Worm (Caenorhabditis elegans): Measurements from ENCODE around the gene F54F7.10.
A peak's percentile ranks its signal among the peaks of the same experiment; 100 is the strongest.

F54F7.10 gene

ce11 chrX:11869260-11869659, 5.9 kb downstream of the F54F7.10 start, which contains the start of gene dot-1.2:
dot-1.2 (minus strand) TSS chrX:11869360.
- no peak for TF ChIP-seq elt-2 (tag; optimal IDR thresholded peaks at IDR 0.05)
- TF ChIP-seq nhr-47 (tag; optimal IDR thresholded peaks at IDR 0.05): no peak
- no peak for TF ChIP-seq irx-1 (tag; optimal IDR thresholded peaks at IDR 0.05)
- no peak for TF ChIP-seq nhr-90 (tag; optimal IDR thresholded peaks at IDR 0.05; ENCODE audit: poor library complexity)
- TF ChIP-seq F16B12.6 (tag; optimal IDR thresholded peaks at IDR 0.05): no peak
- no peak for TF ChIP-seq sptf-1 (tag; optimal IDR thresholded peaks at IDR 0.05)
- TF ChIP-seq ceh-82 (tag; optimal IDR thresholded peaks at IDR 0.05): no peak
- TF ChIP-seq hlh-4 (tag; optimal IDR thresholded peaks at IDR 0.05): no peak
- TF ChIP-seq zip-4 (GFP tag; optimal IDR thresholded peaks at IDR 0.05): no peak
- no peak for TF ChIP-seq xbp-1 (tag; optimal IDR thresholded peaks at IDR 0.05)
- no peak for TF ChIP-seq ces-1 (GFP tag; optimal IDR thresholded peaks at IDR 0.05)
- TF ChIP-seq unc-62 (GFP tag; optimal IDR thresholded peaks at IDR 0.05): no peak
- TF ChIP-seq fos-1 (tag; optimal IDR thresholded peaks at IDR 0.05): no peak
- no peak for TF ChIP-seq ceh-88 (GFP tag; IDR thresholded peaks at IDR 0.05)
- TF ChIP-seq ets-5 (GFP tag; IDR thresholded peaks at IDR 0.05): no peak
- no peak for TF ChIP-seq rnt-1 (tag; optimal IDR thresholded peaks at IDR 0.05)

ce11 chrX:11870393-11870792, 7.0 kb downstream of the F54F7.10 start:
- TF ChIP-seq lsy-2 (tag; optimal IDR thresholded peaks at IDR 0.05): no peak
- no peak for TF ChIP-seq nhr-85 (tag)
- TF ChIP-seq sox-4 (tag; optimal IDR thresholded peaks at IDR 0.05): no peak
- no peak for TF ChIP-seq C04F5.9 (tag; optimal IDR thresholded peaks at IDR 0.05)
- TF ChIP-seq nhr-20 (tag; optimal IDR thresholded peaks at IDR 0.05): no peak
- TF ChIP-seq nhr-11 (tag; optimal IDR thresholded peaks at IDR 0.05): no peak
- TF ChIP-seq ztf-4 (tag; optimal IDR thresholded peaks at IDR 0.05): no peak
- TF ChIP-seq ceh-90 (tag; optimal IDR thresholded peaks at IDR 0.05): no peak
- no peak for TF ChIP-seq hlh-4 (tag; optimal IDR thresholded peaks at IDR 0.05)
- TF ChIP-seq fos-1 (tag; optimal IDR thresholded peaks at IDR 0.05): no peak
- TF ChIP-seq swsn-7 (tag; optimal IDR thresholded peaks at IDR 0.05): no peak
- no peak for TF ChIP-seq unc-62 (GFP tag; optimal IDR thresholded peaks at IDR 0.05)
- no peak for TF ChIP-seq snu-23 (GFP tag; optimal IDR thresholded peaks at IDR 0.05)
- no peak for TF ChIP-seq unc-98 (GFP tag; IDR thresholded peaks at IDR 0.05)
- peak; percentile 44 for TF ChIP-seq dsc-1 (tag; optimal IDR thresholded peaks at IDR 0.05)
- TF ChIP-seq fkh-8 (tag; optimal IDR thresholded peaks at IDR 0.05): peak; percentile 63

- TF ChIP-seq aha-1 (tag; optimal IDR thresholded peaks at IDR 0.05) (no peak), efl-1 (optimal IDR thresholded peaks at IDR 0.05) (no peak), efl-1 (GFP tag; optimal IDR thresholded peaks at IDR 0.05 in 1 of 2) (peak in 1 of 2 experiments; percentile 63)
Measured at ce11 chrX:11872210-11872609, 8.8 kb downstream of the F54F7.10 start.

ce11 chrX:11875260-11875659, 11.9 kb downstream of the F54F7.10 start, which contains the start of gene Y62H9A.1:
Y62H9A.1 (plus strand) TSS chrX:11875541.
- peak; percentile 53 for TF ChIP-seq nhr-71 (tag; optimal IDR thresholded peaks at IDR 0.05)
- no peak for TF ChIP-seq elt-2 (tag; optimal IDR thresholded peaks at IDR 0.05)
- no peak for TF ChIP-seq nhr-90 (tag; optimal IDR thresholded peaks at IDR 0.05; ENCODE audit: poor library complexity)
- no peak for TF ChIP-seq alr-1 (tag; optimal IDR thresholded peaks at IDR 0.05; ENCODE audit: borderline replicate concordance)
- no peak for TF ChIP-seq ama-1 (optimal IDR thresholded peaks at IDR 0.05)
- no peak for TF ChIP-seq snpc-4 (tag; optimal IDR thresholded peaks at IDR 0.05)
- no peak for TF ChIP-seq aha-1 (tag; optimal IDR thresholded peaks at IDR 0.05)
- peak; percentile 25 for TF ChIP-seq fkh-8 (tag; optimal IDR thresholded peaks at IDR 0.05)
- peak; percentile 25 for TF ChIP-seq pax-3 (tag; optimal IDR thresholded peaks at IDR 0.05)
- TF ChIP-seq hlh-4 (tag; optimal IDR thresholded peaks at IDR 0.05): peak; percentile 64

ce11 chrX:11878109-11878508, 14.7 kb downstream of the F54F7.10 start, which contains the start of gene Y62H9A.2:
Y62H9A.2 (minus strand) TSS chrX:11878209.
- TF ChIP-seq nhr-19 (GFP tag; conservative IDR thresholded peaks at IDR 0.05) (no peak), efl-1 (optimal IDR thresholded peaks at IDR 0.05) (no peak), efl-1 (GFP tag; optimal IDR thresholded peaks at IDR 0.05 in 1 of 2) (peak in 1 of 2 experiments; percentile 45)
